Fruit fly (Drosophila melanogaster): ENCODE results near the gene Nmdmc.

Gene Nmdmc

dm6 chr3R:8992928-8993579 is 57.3 kb downstream of the Nmdmc start, which contains the start of gene CG11975 (continued):
- peak; percentile 70 for TF ChIP-seq Dad (GFP tag; optimal IDR thresholded peaks at IDR 0.05)
- peak; percentile 84 for TF ChIP-seq CG13287 (GFP tag; IDR thresholded peaks at IDR 0.05; ENCODE audit: partially characterized antibody)
- TF ChIP-seq insv (GFP tag; optimal IDR thresholded peaks at IDR 0.05) = peak in 1 of 2 experiments; percentile 51
- no peak for TF ChIP-seq CG5180 (GFP tag; optimal IDR thresholded peaks at IDR 0.05)
- TF ChIP-seq CG11723 (GFP tag; optimal IDR thresholded peaks at IDR 0.05) = no peak
- TF ChIP-seq lov (optimal IDR thresholded peaks at IDR 0.05) = no peak
- TF ChIP-seq lov (GFP tag; IDR thresholded peaks at IDR 0.05) = no peak
- TF ChIP-seq Dip2 (GFP tag; IDR thresholded peaks at IDR 0.05) = no peak
- peak in 1 of 2 experiments; percentile 50 for TF ChIP-seq bsh (GFP tag; optimal IDR thresholded peaks at IDR 0.05)
- no peak for TF ChIP-seq aop (GFP tag; IDR thresholded peaks at IDR 0.05)
- peak; percentile 58 for TF ChIP-seq NFAT (GFP tag; IDR thresholded peaks at IDR 0.05)
- TF ChIP-seq phol (tag; optimal IDR thresholded peaks at IDR 0.05) = peak; percentile 83
- peak; percentile 70 for TF ChIP-seq Atf-2 (GFP tag; optimal IDR thresholded peaks at IDR 0.05)
- peak; percentile 25; the same call in 1 of the 2 replicates for TF ChIP-seq HLH3B (GFP tag; IDR thresholded peaks at IDR 0.05)
- peak; percentile 74 for TF ChIP-seq CoRest (tag; optimal IDR thresholded peaks at IDR 0.05)
- no peak for TF ChIP-seq scrt (GFP tag; optimal IDR thresholded peaks at IDR 0.05)
- no peak; the same call in 1 of the 2 replicates for TF ChIP-seq danr (GFP tag; IDR thresholded peaks at IDR 0.05)
- peak; percentile 85 to 90 for TF ChIP-seq dpn (GFP tag; optimal IDR thresholded peaks at IDR 0.05)
- no peak for TF ChIP-seq nau (GFP tag; optimal IDR thresholded peaks at IDR 0.05)
- no peak for TF ChIP-seq ham (GFP tag; IDR thresholded peaks at IDR 0.05)
- TF ChIP-seq tna (GFP tag; IDR thresholded peaks at IDR 0.05; ENCODE audit: partially characterized antibody) = no peak
- TF ChIP-seq Doc2 (GFP tag; IDR thresholded peaks at IDR 0.05) = no peak
- TF ChIP-seq CG3847 (GFP tag; IDR thresholded peaks at IDR 0.05) = peak; percentile 86
- TF ChIP-seq Tbp (GFP tag; optimal IDR thresholded peaks at IDR 0.05) = no peak
- peak; percentile 84 for TF ChIP-seq CG8290 (GFP tag; optimal IDR thresholded peaks at IDR 0.05)
- peak in 1 of 2 experiments; percentile 2 for TF ChIP-seq CG8290 (tag; optimal IDR thresholded peaks at IDR 0.05)
- peak; percentile 66; the same call in 2 of the 3 replicates for TF ChIP-seq Doc3 (GFP tag; IDR thresholded peaks at IDR 0.05; ENCODE audit: partially characterized antibody)
- no peak for TF ChIP-seq cas (GFP tag; IDR thresholded peaks at IDR 0.05)
- peak; percentile 60 for TF ChIP-seq CG12104 (GFP tag; optimal IDR thresholded peaks at IDR 0.05)
- TF ChIP-seq CG10321 (GFP tag; IDR thresholded peaks at IDR 0.05) = no peak
- peak; percentile 58 for TF ChIP-seq zfh1 (GFP tag; IDR thresholded peaks at IDR 0.05)
- peak; percentile 79 for TF ChIP-seq CG34376 (GFP tag; optimal IDR thresholded peaks at IDR 0.05)
- TF ChIP-seq pnt (GFP tag; optimal IDR thresholded peaks at IDR 0.05) = peak; percentile 68
- TF ChIP-seq pita (GFP tag; optimal IDR thresholded peaks at IDR 0.05) = no peak
- TF ChIP-seq Med (GFP tag) = peak; percentile 97
- TF ChIP-seq CG1024 (GFP tag; IDR thresholded peaks at IDR 0.05) = no peak
- peak; percentile 63 for TF ChIP-seq CG33213 (GFP tag; optimal IDR thresholded peaks at IDR 0.05)
- TF ChIP-seq CG17802 (tag; optimal IDR thresholded peaks at IDR 0.05) = peak; percentile 20
- no peak for TF ChIP-seq nom (GFP tag; optimal IDR thresholded peaks at IDR 0.05)
- no peak for TF ChIP-seq fd64A (GFP tag; optimal IDR thresholded peaks at IDR 0.05)
- TF ChIP-seq CG7745 (tag; optimal IDR thresholded peaks at IDR 0.05) = no peak
- peak; percentile 70 for TF ChIP-seq dysf (GFP tag; IDR thresholded peaks at IDR 0.05)
- TF ChIP-seq CG15696 (tag; optimal IDR thresholded peaks at IDR 0.05) = peak; percentile 62
- peak; percentile 73 for TF ChIP-seq repo (GFP tag; optimal IDR thresholded peaks at IDR 0.05)
- TF ChIP-seq Pdp1 (GFP tag; optimal IDR thresholded peaks at IDR 0.05) = peak; percentile 83 to 96
- TF ChIP-seq CG12071 (GFP tag; optimal IDR thresholded peaks at IDR 0.05) = no peak
- peak; percentile 64 for TF ChIP-seq pb (GFP tag; optimal IDR thresholded peaks at IDR 0.05)
- TF ChIP-seq HmgD (GFP tag; optimal IDR thresholded peaks at IDR 0.05) = peak; percentile 91
- peak; percentile 92 for TF ChIP-seq CG4617 (GFP tag; optimal IDR thresholded peaks at IDR 0.05; ENCODE audit: borderline replicate concordance)
- TF ChIP-seq Neu2 (GFP tag; optimal IDR thresholded peaks at IDR 0.05; ENCODE audit: borderline replicate concordance) = peak; percentile 40

All from whole organism, embryonic.